Worm (Caenorhabditis elegans) whole organism, L4/young adult: ENCODE data around the gene egrh-2.

Source experiments
- dao-5 ChIP-seq: sonication (generic microtip); optimal IDR thresholded peaks from 2 replicates; lab custom pipeline; 2016; ENCODE audit warnings: missing genotype, missing genetic modification characterization, moderate library complexity, missing compliant biosample characterization
- him-1 ChIP-seq: sonication (generic microtip); optimal IDR thresholded peaks from 2 replicates; lab custom pipeline; 2016; ENCODE audit warnings: missing genotype, missing genetic modification reagents, missing genetic modification characterization, missing compliant biosample characterization

ce11 chrIV:1006662-1007061, 16.4 kb upstream of the egrh-2 start:
- no peak for TF ChIP-seq dao-5 (tag; lab: Kevin White, UChicago)
- TF ChIP-seq him-1 (tag; lab: Kevin White, UChicago): no peak
